Fruit fly (Drosophila melanogaster) Kc167 (cell line): Measurements from ENCODE around the gene CG31347.

Source experiments
- Sin3A ChIP-seq: fragments of >200 bp; optimal IDR thresholded peaks from 2 replicates; lab custom pipeline; 2018; ENCODE audit warnings: missing external identifiers
- h ChIP-seq: fragments of >200 bp; optimal IDR thresholded peaks from 3 replicates; lab custom pipeline; 2018; ENCODE audit warnings: missing external identifiers
- insv ChIP-seq: fragments of >200 bp; optimal IDR thresholded peaks from 3 replicates; lab custom pipeline; 2018; ENCODE audit warnings: missing external identifiers
- psq ChIP-seq: fragments of >200 bp; optimal IDR thresholded peaks from 2 replicates; lab custom pipeline; 2017; ENCODE audit warnings: missing external identifiers
- ttk ChIP-seq: sonication (Bioruptor generic); optimal IDR thresholded peaks from 2 replicates; lab custom pipeline; 2017; ENCODE audit warnings: missing external identifiers

- TF ChIP-seq insv (lab: Kevin White, UChicago): no peak
- no peak for TF ChIP-seq ttk
- TF ChIP-seq psq (lab: Kevin White, UChicago): no peak
- TF ChIP-seq h: no peak
- TF ChIP-seq Sin3A: no peak
Observed at dm6 chr3R:12699620-12700378, 7.4 kb upstream of the CG31347 start.
